Worm (Caenorhabditis elegans) whole organism, young adult: ENCODE data around the gene C55B6.5.

Experiments
- B0336.3 ChIP-seq: fragments of 200-800 bp; sonication (Bioruptor generic); IDR thresholded peaks from 2 replicates; pipeline ENCODE4 v1.3.6; 2022; ENCODE audit warnings: missing genetic modification characterization, missing compliant biosample characterization
- C17E4.6 ChIP-seq: fragments of 200-800 bp; sonication (Bioruptor generic); IDR thresholded peaks from 2 replicates; pipeline ENCODE4 v1.3.6; 2022; ENCODE audit warnings: missing genetic modification reagents, missing genetic modification characterization, missing compliant biosample characterization
- F10E7.11 ChIP-seq: sonication (generic microtip); optimal IDR thresholded peaks from 2 replicates; lab custom pipeline; 2017; ENCODE audit warnings: mild to moderate bottlenecking, missing genetic modification characterization, moderate library complexity, missing compliant biosample characterization
- F23B12.7 ChIP-seq: sonication (generic microtip); optimal IDR thresholded peaks from 2 replicates; lab custom pipeline; 2017; ENCODE audit warnings: missing genetic modification characterization, mild to moderate bottlenecking, missing compliant biosample characterization, antibody characterized with exemption, moderate library complexity; ENCODE audit not compliant: insufficient read depth
- F39B2.1 ChIP-seq: fragments of 200-800 bp; sonication (Bioruptor generic); IDR thresholded peaks from 2 replicates; pipeline ENCODE4 v1.3.6; 2022; ENCODE audit warnings: missing genetic modification reagents, missing genetic modification characterization, missing compliant biosample characterization
- K12H6.12 ChIP-seq: fragments of 200-800 bp; sonication (Bioruptor generic); optimal IDR thresholded peaks from 2 replicates; lab custom pipeline; 2018; ENCODE audit warnings: mild to moderate bottlenecking, missing genetic modification characterization, missing compliant biosample characterization
- Y53F4B.3 ChIP-seq: fragments of 200-800 bp; sonication (Bioruptor generic); IDR thresholded peaks from 2 replicates; pipeline ENCODE4 v1.3.6; 2022; ENCODE audit warnings: missing genetic modification reagents, missing genetic modification characterization, missing compliant biosample characterization
- Y53G8AR.9 ChIP-seq: fragments of 200-800 bp; sonication (Bioruptor generic); conservative IDR thresholded peaks from 2 replicates; pipeline ENCODE4 v1.3.6; 2022; ENCODE audit warnings: missing genetic modification reagents, missing genetic modification characterization, missing compliant biosample characterization
- Y79H2A.3 ChIP-seq: fragments of 200-800 bp; sonication (Bioruptor generic); conservative IDR thresholded peaks from 2 replicates; pipeline ENCODE4 v1.3.6; 2022; ENCODE audit warnings: missing genetic modification reagents, missing genetic modification characterization, missing compliant biosample characterization
- aptf-2 ChIP-seq: fragments of 200-800 bp; sonication (Bioruptor generic); conservative IDR thresholded peaks from 2 replicates; pipeline ENCODE4 v1.3.6; 2022; ENCODE audit warnings: missing genetic modification reagents, missing genetic modification characterization, missing compliant biosample characterization
- aptf-3 ChIP-seq: fragments of 200-800 bp; sonication (Bioruptor generic); IDR thresholded peaks from 2 replicates; pipeline ENCODE4 v1.3.6; 2022; ENCODE audit warnings: missing genetic modification characterization, missing compliant biosample characterization
- ccch-3 ChIP-seq: fragments of 200-800 bp; sonication (Bioruptor generic); optimal IDR thresholded peaks from 2 replicates; lab custom pipeline; 2018; ENCODE audit warnings: mild to moderate bottlenecking, missing genetic modification characterization, missing compliant biosample characterization
- ceh-27 ChIP-seq: fragments of 200-800 bp; sonication (Bioruptor generic); optimal IDR thresholded peaks from 2 replicates; lab custom pipeline; 2018; ENCODE audit warnings: mild to moderate bottlenecking, missing genetic modification characterization, moderate library complexity, missing compliant biosample characterization
- ceh-40 ChIP-seq: fragments of 200-800 bp; sonication (Bioruptor generic); IDR thresholded peaks from 2 replicates; pipeline ENCODE4 v1.3.6; 2022; ENCODE audit warnings: missing genetic modification characterization, missing compliant biosample characterization
- ceh-91 ChIP-seq: fragments of 200-800 bp; sonication (Bioruptor generic); IDR thresholded peaks from 2 replicates; pipeline ENCODE4 v1.3.6; 2022; ENCODE audit warnings: missing genetic modification reagents, missing genetic modification characterization, missing compliant biosample characterization
- chd-7 ChIP-seq: sonication (generic microtip); optimal IDR thresholded peaks from 2 replicates; lab custom pipeline; 2016; ENCODE audit warnings: mild to moderate bottlenecking, missing genetic modification characterization, moderate library complexity, missing compliant biosample characterization
- die-1 ChIP-seq: sonication (generic microtip); optimal IDR thresholded peaks from 2 replicates; lab custom pipeline; 2016; ENCODE audit warnings: missing genotype, mild to moderate bottlenecking, missing genetic modification characterization, missing compliant biosample characterization
- dpff-1 ChIP-seq: sonication (generic microtip); optimal IDR thresholded peaks from 2 replicates; lab custom pipeline; 2017; ENCODE audit warnings: mild to moderate bottlenecking, missing genetic modification characterization, missing compliant biosample characterization
- dpl-1 ChIP-seq: fragments of 150-350 bp; optimal IDR thresholded peaks from 2 replicates; lab custom pipeline; 2014; ENCODE audit warnings: missing biosample characterization, missing genetic modification reagents, missing genetic modification characterization
- hlh-12 ChIP-seq: sonication (generic microtip); optimal IDR thresholded peaks from 2 replicates; lab custom pipeline; 2016; ENCODE audit warnings: missing genetic modification characterization, missing compliant biosample characterization
- hmg-1.2 ChIP-seq: fragments of 200-800 bp; sonication (Bioruptor generic); IDR thresholded peaks from 2 replicates; pipeline ENCODE4 v1.3.6; 2022; ENCODE audit warnings: missing genetic modification reagents, missing genetic modification characterization, missing compliant biosample characterization
- hrde-1 ChIP-seq: sonication (generic microtip); optimal IDR thresholded peaks from 2 replicates; lab custom pipeline; 2016; ENCODE audit warnings: missing genetic modification characterization, mild to moderate bottlenecking, missing compliant biosample characterization, moderate library complexity, missing genotype, missing genetic modification reagents, borderline replicate concordance
- let-526 ChIP-seq: fragments of 200-800 bp; sonication (Bioruptor generic); IDR thresholded peaks from 2 replicates; pipeline ENCODE4 v1.3.6; 2022; ENCODE audit warnings: missing genetic modification reagents, missing genetic modification characterization, missing compliant biosample characterization
- lin-54 ChIP-seq: fragments of 200-800 bp; sonication (Bioruptor generic); optimal IDR thresholded peaks from 2 replicates; lab custom pipeline; 2018; ENCODE audit warnings: mild to moderate bottlenecking, missing genetic modification characterization, missing compliant biosample characterization
- madf-6 ChIP-seq: fragments of 200-800 bp; sonication (Bioruptor generic); IDR thresholded peaks from 2 replicates; pipeline ENCODE4 v1.3.6; 2022; ENCODE audit warnings: missing genetic modification reagents, missing genetic modification characterization, missing compliant biosample characterization
- nfyb-1 ChIP-seq: fragments of 200-800 bp; sonication (Bioruptor generic); IDR thresholded peaks from 2 replicates; pipeline ENCODE4 v1.3.6; 2022; ENCODE audit warnings: missing genetic modification reagents, missing genetic modification characterization, missing compliant biosample characterization
- pha-4 ChIP-seq: fragments of 150-350 bp; sonication (generic microtip); optimal IDR thresholded peaks from 2 replicates; lab custom pipeline; 2014; ENCODE audit warnings: missing biosample characterization, missing genetic modification reagents, missing genetic modification characterization
- rpc-1 ChIP-seq, 2 experiments: fragments of 150-350 bp in 1 of 2; sonication (generic microtip) in 1 of 2; optimal IDR thresholded peaks; 2 replicates each; lab custom pipeline; 2014 to 2018; ENCODE audit warnings: missing biosample characterization in 1 of 2, missing genetic modification characterization in 1 of 2, missing genetic modification reagents in 1 of 2, missing genotype in 1 of 2
- sdz-38 ChIP-seq: sonication (generic microtip); optimal IDR thresholded peaks from 2 replicates; lab custom pipeline; 2016; ENCODE audit warnings: missing genotype, missing genetic modification characterization, missing compliant biosample characterization
- snpc-1.1 ChIP-seq: sonication (generic microtip); optimal IDR thresholded peaks from 2 replicates; lab custom pipeline; 2017; ENCODE audit warnings: missing genetic modification characterization, mild to moderate bottlenecking, missing compliant biosample characterization, antibody characterized with exemption, moderate library complexity, missing genotype, missing genetic modification reagents; ENCODE audit not compliant: insufficient read depth
- snpc-3.4 ChIP-seq: sonication (generic microtip); optimal IDR thresholded peaks from 2 replicates; lab custom pipeline; 2017; ENCODE audit warnings: missing genetic modification characterization, mild to moderate bottlenecking, missing compliant biosample characterization, antibody characterized with exemption, moderate library complexity, missing genotype, missing genetic modification reagents
- snpc-4 ChIP-seq, 5 experiments: fragments of 150-350 bp in 1 of 5; sonication (generic microtip) in 4 of 5; optimal IDR thresholded peaks; 2 replicates each; lab custom pipeline; 2014 to 2018; ENCODE audit warnings: missing genetic modification characterization in 5 of 5, missing biosample characterization in 3 of 5, antibody characterized with exemption in 2 of 5, mild to moderate bottlenecking in 2 of 5, missing compliant biosample characterization in 2 of 5, missing genotype in 2 of 5, moderate library complexity in 2 of 5, missing genetic modification reagents in 1 of 5
- sptf-2 ChIP-seq: fragments of 200-800 bp; sonication (Bioruptor generic); optimal IDR thresholded peaks from 2 replicates; lab custom pipeline; 2018; ENCODE audit warnings: mild to moderate bottlenecking, missing genetic modification characterization, missing compliant biosample characterization
- tbx-9 ChIP-seq: sonication (generic microtip); optimal IDR thresholded peaks from 2 replicates; lab custom pipeline; 2016; ENCODE audit warnings: borderline replicate concordance, missing genetic modification characterization, inconsistent platforms, missing compliant biosample characterization
- ztf-26 ChIP-seq: sonication (generic microtip); optimal IDR thresholded peaks from 2 replicates; lab custom pipeline; 2017; ENCODE audit warnings: missing genetic modification characterization, missing compliant biosample characterization
- ztf-3 ChIP-seq: fragments of 200-800 bp; sonication (Bioruptor generic); optimal IDR thresholded peaks from 2 replicates; lab custom pipeline; 2018; ENCODE audit warnings: mild to moderate bottlenecking, missing genetic modification characterization, missing compliant biosample characterization

C55B6.5 gene

DNA sequence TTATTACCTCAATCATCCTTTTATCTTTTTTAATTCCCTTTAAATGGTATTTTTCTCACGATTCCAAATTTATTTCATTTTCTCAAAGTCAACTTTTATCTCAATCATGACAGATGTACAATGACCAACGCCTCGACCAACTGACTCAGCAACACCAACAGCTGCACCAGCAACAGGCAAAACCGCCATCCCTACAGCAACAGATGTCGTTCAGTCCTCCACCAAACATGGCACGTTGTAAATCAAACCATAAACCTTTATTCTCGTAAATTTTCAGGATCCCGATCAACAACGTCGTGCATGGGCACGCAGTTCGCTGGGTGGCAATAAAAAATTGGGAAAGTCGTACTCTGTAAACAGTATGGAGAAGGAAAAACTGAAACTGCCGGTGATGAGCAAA is 42.3 kb downstream of the C55B6.5 start:
- no peak for TF ChIP-seq sptf-2 (GFP tag; lab: Kevin White, UChicago)
- TF ChIP-seq sdz-38 (tag; lab: Kevin White, UChicago): no peak
- TF ChIP-seq Y53F4B.3 (GFP tag; lab: Robert Waterston, UW): no peak
- TF ChIP-seq F39B2.1: no peak
- TF ChIP-seq madf-6 (GFP tag; lab: Robert Waterston, UW): no peak
- TF ChIP-seq, all 124 proteins: peak for 0

ce11 chrX:7158736-7159135 is 46.4 kb downstream of the C55B6.5 start, which contains the start of gene pgp-10:
pgp-10 (plus strand) TSS chrX:7159036.
- TF ChIP-seq ceh-40 (GFP tag; lab: Robert Waterston, UW) (no peak), ceh-91 (no peak), ztf-3 (GFP tag; lab: Kevin White, UChicago) (no peak), ztf-26 (no peak), nfyb-1 (GFP tag; lab: Robert Waterston, UW) (no peak), dpl-1 (GFP tag; lab: Kevin White, UChicago) (no peak), aptf-3 (no peak), hrde-1 (tag; lab: Kevin White, UChicago) (no peak), C17E4.6 (no peak), Y79H2A.3 (GFP tag; lab: Robert Waterston, UW) (no peak), ccch-3 (GFP tag; lab: Kevin White, UChicago) (no peak), hmg-1.2 (no peak), tbx-9 (no peak), let-526 (no peak), sptf-2 (GFP tag; lab: Kevin White, UChicago) (no peak), Y53G8AR.9 (GFP tag; lab: Robert Waterston, UW) (no peak)
- TF ChIP-seq, all 124 proteins: peak for 0

ce11 chrX:7157483-7157882 is 47.6 kb downstream of the C55B6.5 start:
- TF ChIP-seq tbx-9 (no peak), lin-54 (GFP tag; lab: Kevin White, UChicago) (no peak)

DNA sequence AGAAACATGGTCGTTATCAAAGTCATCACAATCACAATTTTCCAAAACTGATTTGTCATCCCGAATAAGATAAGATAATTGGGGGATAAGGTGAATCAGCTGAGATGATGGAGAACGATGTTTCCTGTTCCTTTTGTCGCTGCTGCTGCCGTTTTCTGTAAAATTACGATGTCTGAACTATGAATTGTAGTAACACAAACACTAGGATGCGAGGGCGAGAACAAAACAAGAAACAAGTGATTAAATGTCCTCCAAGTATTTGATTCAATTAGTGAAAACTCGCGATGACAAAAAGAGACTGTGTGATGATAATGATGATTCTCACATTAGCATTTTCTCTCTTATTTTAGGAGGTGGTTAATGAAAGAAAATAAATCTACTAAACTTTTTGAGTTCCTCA is 49.2 kb downstream of the C55B6.5 start, which contains the start of gene C54D1.7:
C54D1.7 (minus strand) TSS at position 157 of the 400 bp plus-strand sequence.
- no peak for TF ChIP-seq snpc-4 (GFP tag; optimal IDR thresholded peaks at IDR 0.05; lab: Kevin White, UChicago)
- TF ChIP-seq snpc-4 (tag; optimal IDR thresholded peaks at IDR 0.05; lab: Kevin White, UChicago): no peak
- no peak for TF ChIP-seq lin-54 (GFP tag; lab: Kevin White, UChicago)
- TF ChIP-seq B0336.3: no peak
- TF ChIP-seq sdz-38 (tag; lab: Kevin White, UChicago): no peak
- no peak for TF ChIP-seq snpc-3.4 (tag; lab: Kevin White, UChicago)
- no peak for TF ChIP-seq dpff-1 (tag; lab: Kevin White, UChicago)
- no peak for TF ChIP-seq aptf-2 (GFP tag; lab: Robert Waterston, UW)
- no peak for TF ChIP-seq chd-7
- no peak for TF ChIP-seq F39B2.1
- no peak for TF ChIP-seq hlh-12 (tag; lab: Kevin White, UChicago)
- no peak for TF ChIP-seq ceh-27 (GFP tag; lab: Kevin White, UChicago)
- TF ChIP-seq pha-4 (tag; lab: Kevin White, UChicago): no peak
- no peak for TF ChIP-seq snpc-1.1
- TF ChIP-seq F10E7.11 (tag; lab: Kevin White, UChicago): no peak
- TF ChIP-seq die-1: no peak
- TF ChIP-seq K12H6.12 (tag; lab: Kevin White, UChicago): no peak
- TF ChIP-seq F23B12.7 (tag; lab: Kevin White, UChicago): no peak
- TF ChIP-seq rpc-1 (optimal IDR thresholded peaks at IDR 0.05; lab: Kevin White, UChicago): no peak
- no peak for TF ChIP-seq rpc-1 (tag; optimal IDR thresholded peaks at IDR 0.05; lab: Kevin White, UChicago)
